Worm (Caenorhabditis elegans): ENCODE data around the gene str-181.

str-181 gene

DNA sequence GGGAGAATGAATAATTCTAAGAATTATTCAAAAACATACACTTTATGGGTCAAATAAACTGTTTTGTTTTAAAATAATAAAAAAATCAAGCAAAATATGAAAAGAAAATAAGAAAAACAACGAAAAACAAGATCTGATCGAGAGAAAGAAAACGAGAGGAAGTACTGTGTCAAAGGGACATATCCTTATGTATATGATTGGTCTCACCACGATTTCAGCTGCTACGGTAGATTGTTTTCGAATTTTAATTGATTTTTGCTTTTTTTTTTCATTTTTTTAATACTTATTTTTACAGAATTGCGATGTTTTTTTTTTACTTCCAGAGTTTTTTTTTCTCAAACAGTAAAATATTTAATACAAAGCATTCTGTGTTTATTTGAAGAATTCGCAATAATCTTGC is 21.7 kb downstream of the str-181 start:
- TF ChIP-seq pha-4 (tag; optimal IDR thresholded peaks at IDR 0.05) (no peak), nhr-77 (tag; optimal IDR thresholded peaks at IDR 0.05) (no peak)

ce11 chrV:12695968-12696367 is 22.6 kb downstream of the str-181 start, which contains the start of gene K10C8.4:
TSS of gene K10C8.4 (plus strand) at chrV:12696268.
- TF ChIP-seq hmg-11 (tag; optimal IDR thresholded peaks at IDR 0.05) (peak; percentile 3), nhr-28 (tag; optimal IDR thresholded peaks at IDR 0.05) (no peak)

ce11 chrV:12695155-12695554 is 23.4 kb downstream of the str-181 start, which contains the start of gene parn-1:
TSS of gene parn-1 (minus strand) at chrV:12695255.
- TF ChIP-seq zag-1 (tag; optimal IDR thresholded peaks at IDR 0.05) (no peak), elt-3 (tag; optimal IDR thresholded peaks at IDR 0.05) (no peak)

DNA sequence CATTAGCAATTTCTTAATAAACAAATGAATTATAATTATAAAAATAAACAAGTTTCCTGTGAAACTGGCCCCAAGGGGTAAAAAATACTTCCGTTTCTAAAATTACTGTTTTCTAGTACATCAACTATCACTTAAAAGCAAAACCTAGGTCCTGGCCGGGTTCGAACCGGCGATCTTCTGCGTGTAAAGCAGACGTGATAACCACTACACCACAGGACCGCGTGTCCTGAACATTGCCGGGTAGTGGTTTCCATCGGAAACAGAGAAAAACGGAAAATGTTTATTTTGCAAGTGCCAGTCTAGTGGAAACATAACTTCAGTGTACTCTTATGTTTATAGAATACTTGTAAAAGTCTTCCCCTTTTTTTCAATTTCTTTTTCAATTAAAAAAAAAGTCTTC is 35.3 kb downstream of the str-181 start:
- no peak for TF ChIP-seq ceh-82 (tag; optimal IDR thresholded peaks at IDR 0.05)
- TF ChIP-seq nhr-77 (tag; optimal IDR thresholded peaks at IDR 0.05) = no peak
- no peak for TF ChIP-seq nfya-1 (tag; optimal IDR thresholded peaks at IDR 0.05; ENCODE audit: insufficient read depth)
- TF ChIP-seq skn-1 (tag; optimal IDR thresholded peaks at IDR 0.05) = no peak
- TF ChIP-seq nhr-237 (tag; optimal IDR thresholded peaks at IDR 0.05) = no peak
- no peak for TF ChIP-seq nhr-23 (tag; optimal IDR thresholded peaks at IDR 0.05)
- no peak for TF ChIP-seq jun-1 (tag; optimal IDR thresholded peaks at IDR 0.05)
- no peak for TF ChIP-seq hmg-11 (tag; optimal IDR thresholded peaks at IDR 0.05)
- TF ChIP-seq fos-1 (tag; optimal IDR thresholded peaks at IDR 0.05) = no peak
- TF ChIP-seq snpc-4 (tag; optimal IDR thresholded peaks at IDR 0.05) = no peak
- TF ChIP-seq nhr-28 (tag; optimal IDR thresholded peaks at IDR 0.05) = no peak
- no peak for TF ChIP-seq egl-5 (tag; optimal IDR thresholded peaks at IDR 0.05)
- TF ChIP-seq lsy-12 (tag; optimal IDR thresholded peaks at IDR 0.05) = no peak
- no peak for TF ChIP-seq mml-1 (tag; optimal IDR thresholded peaks at IDR 0.05)
- TF ChIP-seq eor-1 (tag; optimal IDR thresholded peaks at IDR 0.05) = no peak
- no peak for TF ChIP-seq nhr-11 (tag; optimal IDR thresholded peaks at IDR 0.05)

DNA sequence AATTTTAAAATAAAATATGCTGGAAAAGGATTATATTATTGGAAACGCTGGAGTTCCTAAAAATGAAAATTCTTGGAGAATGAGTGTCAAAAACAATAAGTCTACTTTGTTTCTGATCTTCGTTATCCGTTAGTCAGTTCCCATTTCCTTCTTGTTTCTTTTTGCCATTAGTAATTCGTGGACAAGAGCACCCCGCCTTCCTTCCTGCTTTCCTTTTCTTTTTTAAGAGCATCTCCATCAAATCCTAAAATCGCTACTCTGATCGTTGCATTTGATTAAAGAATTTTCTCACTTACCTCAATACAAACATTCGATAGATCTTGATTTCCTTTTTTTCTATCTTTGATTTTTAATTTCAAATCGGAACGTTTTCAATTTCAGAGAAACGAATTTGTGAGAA is 38.7 kb downstream of the str-181 start, which contains the start of gene frpr-15:
Gene frpr-15 (plus strand): TSS at position 301 of the 400 bp plus-strand sequence.
- TF ChIP-seq ceh-82 (tag; optimal IDR thresholded peaks at IDR 0.05) (no peak), nhr-12 (tag; optimal IDR thresholded peaks at IDR 0.05) (no peak), snpc-4 (tag; optimal IDR thresholded peaks at IDR 0.05) (no peak), elt-1 (tag; optimal IDR thresholded peaks at IDR 0.05) (no peak), nfya-1 (tag; optimal IDR thresholded peaks at IDR 0.05; ENCODE audit: insufficient read depth) (no peak), ztf-11 (tag; optimal IDR thresholded peaks at IDR 0.05) (no peak), daf-12 (tag; optimal IDR thresholded peaks at IDR 0.05) (no peak), fos-1 (tag; optimal IDR thresholded peaks at IDR 0.05) (no peak), tbx-2 (tag; optimal IDR thresholded peaks at IDR 0.05) (no peak), ztf-4 (tag; optimal IDR thresholded peaks at IDR 0.05) (no peak), sea-2 (GFP tag; optimal IDR thresholded peaks at IDR 0.05) (no peak), ceh-16 (tag; optimal IDR thresholded peaks at IDR 0.05) (no peak), mml-1 (tag; optimal IDR thresholded peaks at IDR 0.05) (no peak), unc-39 (tag; optimal IDR thresholded peaks at IDR 0.05) (no peak)

ce11 chrV:12679292-12679691 is 39.2 kb downstream of the str-181 start:
- TF ChIP-seq nhr-28 (tag; optimal IDR thresholded peaks at IDR 0.05) (no peak), fkh-10 (GFP tag; optimal IDR thresholded peaks at IDR 0.05) (no peak), elt-2 (tag; optimal IDR thresholded peaks at IDR 0.05) (no peak), ztf-4 (tag; optimal IDR thresholded peaks at IDR 0.05) (no peak)

DNA sequence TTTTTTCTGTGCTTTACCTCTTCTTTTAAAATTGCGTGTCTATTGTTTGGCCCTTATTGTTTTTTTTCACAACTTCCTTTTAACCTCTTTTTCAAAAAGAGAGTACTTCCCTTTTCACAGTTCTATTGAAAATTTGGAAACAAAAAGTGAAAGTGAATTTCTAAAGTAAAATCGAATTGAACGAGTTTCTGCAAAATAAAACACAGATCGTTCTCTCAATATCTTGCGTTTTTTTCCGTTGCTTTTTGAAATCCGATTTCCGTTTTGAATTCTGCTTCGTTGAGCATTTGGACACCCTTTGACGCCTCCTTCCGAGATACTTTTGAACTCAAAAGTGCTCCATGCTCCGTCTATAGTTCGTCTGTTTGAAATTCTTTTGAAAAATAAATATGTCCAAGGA is 42.2 kb downstream of the str-181 start:
- TF ChIP-seq lin-39 (tag; optimal IDR thresholded peaks at IDR 0.05) = no peak
- peak; percentile 57 for TF ChIP-seq fkh-10 (GFP tag; optimal IDR thresholded peaks at IDR 0.05)
- TF ChIP-seq mdl-1 (tag; optimal IDR thresholded peaks at IDR 0.05) = no peak
- TF ChIP-seq hmg-11 (tag; optimal IDR thresholded peaks at IDR 0.05) = no peak
- TF ChIP-seq nhr-67 (tag; optimal IDR thresholded peaks at IDR 0.05) = no peak
- TF ChIP-seq elt-2 (tag; optimal IDR thresholded peaks at IDR 0.05) = no peak

All from whole organism, L3 larva.